Worm (Caenorhabditis elegans) whole organism, L4 larva: ENCODE data around the gene Y54F10AR.1.

ENCODE experiments used
- F10B5.3 ChIP-seq: sonication (generic microtip); optimal IDR thresholded peaks from 2 replicates; lab custom pipeline; 2016; ENCODE audit warnings: mild to moderate bottlenecking, missing genetic modification characterization, missing compliant biosample characterization
- F26F4.8 ChIP-seq: fragments of 200-800 bp; sonication (Bioruptor generic); conservative IDR thresholded peaks from 2 replicates; pipeline ENCODE4 v1.3.6; 2022; ENCODE audit warnings: missing genetic modification characterization, missing compliant biosample characterization
- F49E8.2 ChIP-seq: sonication (generic microtip); optimal IDR thresholded peaks from 2 replicates; lab custom pipeline; 2016; ENCODE audit warnings: missing compliant biosample characterization, mild to moderate bottlenecking, missing genetic modification characterization, borderline replicate concordance
- T26A8.4 ChIP-seq: fragments of 200-800 bp; sonication (Bioruptor generic); IDR thresholded peaks from 2 replicates; pipeline ENCODE4 v1.3.6; 2022; ENCODE audit warnings: missing genetic modification characterization, missing compliant biosample characterization
- Y5F2A.4 ChIP-seq: fragments of 200-800 bp; sonication (Bioruptor generic); optimal IDR thresholded peaks from 2 replicates; lab custom pipeline; 2018; ENCODE audit warnings: mild to moderate bottlenecking, missing genetic modification characterization, missing compliant biosample characterization
- Y75B8A.6 ChIP-seq: fragments of 200-800 bp; sonication (Bioruptor generic); IDR thresholded peaks from 2 replicates; pipeline ENCODE4 v1.3.6; 2022; ENCODE audit warnings: missing genetic modification reagents, missing genetic modification characterization, missing compliant biosample characterization
- ama-1 ChIP-seq: fragments of 150-350 bp; optimal IDR thresholded peaks from 2 replicates; lab custom pipeline; 2014; ENCODE audit warnings: inconsistent platforms, mixed read lengths
- ceh-20 ChIP-seq: fragments of 200-800 bp; sonication (Bioruptor generic); IDR thresholded peaks from 2 replicates; pipeline ENCODE4 v1.3.6; 2022; ENCODE audit warnings: missing genetic modification reagents, missing genetic modification characterization, missing compliant biosample characterization
- ceh-28 ChIP-seq: fragments of 150-350 bp; optimal IDR thresholded peaks from 2 replicates; lab custom pipeline; 2014; ENCODE audit warnings: missing biosample characterization, missing genetic modification reagents, missing genetic modification characterization
- cey-2 ChIP-seq: sonication (generic microtip); optimal IDR thresholded peaks from 3 replicates; lab custom pipeline; 2017; ENCODE audit warnings: missing genetic modification characterization, mild to moderate bottlenecking, missing compliant biosample characterization, antibody characterized with exemption, borderline replicate concordance; ENCODE audit not compliant: insufficient read depth
- ctbp-1 ChIP-seq: fragments of 200-800 bp; sonication (Bioruptor generic); IDR thresholded peaks from 2 replicates; pipeline ENCODE4 v1.3.6; 2022; ENCODE audit warnings: missing genetic modification reagents, missing genetic modification characterization, missing compliant biosample characterization
- daf-12 ChIP-seq: fragments of 150-350 bp; optimal IDR thresholded peaks from 2 replicates; lab custom pipeline; 2014; ENCODE audit warnings: missing biosample characterization, missing genetic modification reagents, missing genetic modification characterization
- daf-16 ChIP-seq, 3 experiments: sonication (generic microtip); optimal IDR thresholded peaks; 2 replicates each; lab custom pipeline; 2016 to 2017; ENCODE audit warnings: missing genetic modification characterization in 3 of 3, missing genetic modification reagents in 3 of 3, mild to moderate bottlenecking in 2 of 3, missing compliant biosample characterization in 2 of 3, missing biosample characterization in 1 of 3, moderate library complexity in 1 of 3
- daf-8 ChIP-seq: fragments of 200-800 bp; sonication (Bioruptor generic); IDR thresholded peaks from 2 replicates; pipeline ENCODE4 v1.3.6; 2022; ENCODE audit warnings: missing genetic modification characterization, missing compliant biosample characterization
- dmd-6 ChIP-seq: fragments of 200-800 bp; sonication (Bioruptor generic); IDR thresholded peaks from 2 replicates; pipeline ENCODE4 v1.3.6; 2022; ENCODE audit warnings: missing genetic modification reagents, missing genetic modification characterization, missing compliant biosample characterization
- dpl-1 ChIP-seq: fragments of 150-350 bp; optimal IDR thresholded peaks from 2 replicates; lab custom pipeline; 2014; ENCODE audit warnings: missing biosample characterization, missing genetic modification reagents, missing genetic modification characterization
- duxl-1 ChIP-seq: sonication (generic microtip); optimal IDR thresholded peaks from 2 replicates; lab custom pipeline; 2016; ENCODE audit warnings: mild to moderate bottlenecking, missing genetic modification characterization, moderate library complexity, missing compliant biosample characterization; ENCODE audit not compliant: poor library complexity
- dve-1 ChIP-seq: sonication (generic microtip); optimal IDR thresholded peaks from 2 replicates; lab custom pipeline; 2017; ENCODE audit warnings: antibody characterized with exemption, mild to moderate bottlenecking, missing genetic modification characterization, missing compliant biosample characterization; ENCODE audit not compliant: insufficient read depth
- egl-43 ChIP-seq: fragments of 200-800 bp; sonication (Bioruptor generic); IDR thresholded peaks from 2 replicates; pipeline ENCODE4 v1.3.6; 2022; ENCODE audit warnings: missing genetic modification reagents, missing genetic modification characterization, missing compliant biosample characterization
- hlh-11 ChIP-seq: fragments of 200-800 bp; sonication (Bioruptor generic); optimal IDR thresholded peaks from 2 replicates; lab custom pipeline; 2018; ENCODE audit warnings: mild to moderate bottlenecking, missing genetic modification characterization, missing compliant biosample characterization
- lin-1 ChIP-seq: fragments of 200-800 bp; sonication (Bioruptor generic); IDR thresholded peaks from 2 replicates; pipeline ENCODE4 v1.3.6; 2022; ENCODE audit warnings: missing genetic modification reagents, missing genetic modification characterization, missing compliant biosample characterization
- lsy-2 ChIP-seq, 2 experiments: fragments of 150-350 bp in 1 of 2; sonication (generic microtip) in 1 of 2; optimal IDR thresholded peaks; 2 replicates each; lab custom pipeline; 2014 to 2017; ENCODE audit warnings: missing biosample characterization in 2 of 2, missing genetic modification characterization in 2 of 2
- mxl-3 ChIP-seq: fragments of 200-800 bp; sonication (Bioruptor generic); optimal IDR thresholded peaks from 2 replicates; lab custom pipeline; 2018; ENCODE audit warnings: mild to moderate bottlenecking, missing genetic modification characterization, missing compliant biosample characterization
- nhr-102 ChIP-seq: sonication (generic microtip); optimal IDR thresholded peaks from 2 replicates; lab custom pipeline; 2016; ENCODE audit warnings: mild to moderate bottlenecking, missing genetic modification characterization, moderate library complexity, missing compliant biosample characterization
- nhr-111 ChIP-seq: fragments of 200-800 bp; sonication (Bioruptor generic); optimal IDR thresholded peaks from 2 replicates; lab custom pipeline; 2018; ENCODE audit warnings: mild to moderate bottlenecking, missing genetic modification characterization, missing compliant biosample characterization
- nhr-25 ChIP-seq: sonication (generic microtip); optimal IDR thresholded peaks from 2 replicates; lab custom pipeline; 2017; ENCODE audit warnings: missing genetic modification characterization, mild to moderate bottlenecking, missing compliant biosample characterization, antibody characterized with exemption, moderate library complexity, borderline replicate concordance; ENCODE audit not compliant: insufficient read depth
- nhr-42 ChIP-seq: fragments of 200-800 bp; sonication (Bioruptor generic); IDR thresholded peaks from 2 replicates; pipeline ENCODE4 v1.3.6; 2022; ENCODE audit warnings: missing genetic modification characterization, missing compliant biosample characterization
- pqm-1 ChIP-seq: sonication (generic microtip); optimal IDR thresholded peaks from 2 replicates; lab custom pipeline; 2017; ENCODE audit warnings: missing biosample characterization, missing genetic modification characterization
- rbr-2 ChIP-seq: sonication (generic microtip); optimal IDR thresholded peaks from 2 replicates; lab custom pipeline; 2016; ENCODE audit warnings: missing genotype, missing genetic modification characterization, missing compliant biosample characterization
- saeg-2 ChIP-seq: fragments of 200-800 bp; sonication (Bioruptor generic); IDR thresholded peaks from 2 replicates; pipeline ENCODE4 v1.3.6; 2022; ENCODE audit warnings: missing genetic modification reagents, missing genetic modification characterization, missing compliant biosample characterization
- sdz-12 ChIP-seq: fragments of 200-800 bp; sonication (Bioruptor generic); optimal IDR thresholded peaks from 2 replicates; lab custom pipeline; 2018; ENCODE audit warnings: mild to moderate bottlenecking, missing genetic modification characterization, missing compliant biosample characterization
- skn-1 ChIP-seq: fragments of 150-350 bp; optimal IDR thresholded peaks from 2 replicates; lab custom pipeline; 2014; ENCODE audit warnings: missing biosample characterization, missing genetic modification characterization
- ztf-7 ChIP-seq: fragments of 150-350 bp; optimal IDR thresholded peaks from 2 replicates; lab custom pipeline; 2014; ENCODE audit warnings: missing biosample characterization, missing genetic modification characterization

Y54F10AR.1 gene

ce11 chrIII:2576360-2577259 lies 1.1 kb upstream of the Y54F10AR.1 start (continued):
- TF ChIP-seq dve-1 (tag; lab: Kevin White, UChicago) = peak; percentile 62

- no peak for TF ChIP-seq nhr-102
- no peak for TF ChIP-seq lin-1 (GFP tag; lab: Robert Waterston, UW)
- TF ChIP-seq dmd-6 (GFP tag; lab: Robert Waterston, UW) = no peak
- no peak for TF ChIP-seq pqm-1 (tag; lab: Kevin White, UChicago)
- no peak for TF ChIP-seq ztf-7
- TF ChIP-seq ctbp-1 = no peak
- no peak for TF ChIP-seq nhr-25 (tag; lab: Kevin White, UChicago)
- TF ChIP-seq mxl-3 (GFP tag; lab: Kevin White, UChicago) = no peak
- TF ChIP-seq daf-16 (GFP tag; optimal IDR thresholded peaks at IDR 0.05; lab: Kevin White, UChicago) = no peak
- TF ChIP-seq daf-16 (tag; optimal IDR thresholded peaks at IDR 0.05; lab: Kevin White, UChicago) = no peak
- TF ChIP-seq nhr-111 (GFP tag; lab: Kevin White, UChicago) = no peak
- no peak for TF ChIP-seq Y75B8A.6 (GFP tag; lab: Robert Waterston, UW)
- no peak for TF ChIP-seq duxl-1
- TF ChIP-seq rbr-2 = no peak
- TF ChIP-seq nhr-42 (GFP tag; lab: Robert Waterston, UW) = no peak
- TF ChIP-seq ceh-28 (tag; lab: Kevin White, UChicago) = no peak
- TF ChIP-seq dve-1 (tag; lab: Kevin White, UChicago) = no peak
- TF ChIP-seq daf-12 (tag; lab: Kevin White, UChicago) = no peak
These were observed 3.1 kb downstream of the Y54F10AR.1 start for ce11 chrIII:2572421-2572820.

ce11 chrIII:2571447-2571846 lies 4.0 kb downstream of the Y54F10AR.1 start, which contains the start of gene Y54F10AR.2:
Gene Y54F10AR.2 (minus strand): TSS chrIII:2571547.
- TF ChIP-seq T26A8.4 (GFP tag; lab: Robert Waterston, UW) (no peak), hlh-11 (tag; lab: Kevin White, UChicago) (no peak), lsy-2 (tag; optimal IDR thresholded peaks at IDR 0.05; lab: Kevin White, UChicago) (no peak), egl-43 (GFP tag; lab: Robert Waterston, UW) (no peak), F10B5.3 (tag; lab: Kevin White, UChicago) (no peak), ama-1 (lab: Kevin White, UChicago) (no peak), skn-1 (tag; lab: Kevin White, UChicago) (no peak), cey-2 (tag; lab: Kevin White, UChicago) (no peak), F26F4.8 (GFP tag; lab: Robert Waterston, UW) (no peak), ceh-20 (GFP tag; lab: Robert Waterston, UW) (no peak), ceh-28 (tag; lab: Kevin White, UChicago) (no peak), saeg-2 (GFP tag; lab: Robert Waterston, UW) (no peak), daf-8 (GFP tag; lab: Robert Waterston, UW) (no peak), Y5F2A.4 (GFP tag; lab: Kevin White, UChicago) (no peak), F49E8.2 (tag; lab: Kevin White, UChicago) (no peak), dpl-1 (GFP tag; lab: Kevin White, UChicago) (no peak), sdz-12 (no peak)
